Worm (Caenorhabditis elegans): ENCODE results near the gene srd-12.

DNA sequence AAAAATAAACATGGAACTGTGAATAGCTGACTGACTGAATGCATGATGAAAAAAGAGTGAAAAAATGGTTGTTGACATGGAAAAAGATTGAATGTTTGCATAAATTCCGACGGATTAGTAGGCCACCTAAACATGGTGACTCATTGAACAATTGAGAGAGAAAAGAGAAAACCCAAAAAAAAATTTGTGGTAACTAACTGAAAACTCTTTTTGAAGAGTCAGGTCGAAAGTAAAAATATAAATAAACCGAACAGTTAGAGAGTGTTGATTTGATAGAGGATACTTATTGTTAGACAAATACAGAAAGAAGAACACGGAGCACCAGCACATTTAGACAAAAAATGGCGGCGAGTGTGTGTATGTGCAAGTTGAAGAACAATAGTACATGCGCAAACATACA, 41.3 kb upstream of the srd-12 start:
- TF ChIP-seq ztf-23 (GFP tag; IDR thresholded peaks at IDR 0.05), result no peak
- no peak for TF ChIP-seq cog-1 (tag; optimal IDR thresholded peaks at IDR 0.05)
- TF ChIP-seq flt-1 (GFP tag; IDR thresholded peaks at IDR 0.05), result no peak
- TF ChIP-seq tab-1 (GFP tag; IDR thresholded peaks at IDR 0.05), result no peak
- no peak for TF ChIP-seq ztf-29 (GFP tag; IDR thresholded peaks at IDR 0.05)
- TF ChIP-seq ref-1 (GFP tag; conservative IDR thresholded peaks at IDR 0.05), result no peak

Data from whole organism, midembryonic.